Worm (Caenorhabditis elegans): ENCODE data around the gene Y47D3A.32.

DNA sequence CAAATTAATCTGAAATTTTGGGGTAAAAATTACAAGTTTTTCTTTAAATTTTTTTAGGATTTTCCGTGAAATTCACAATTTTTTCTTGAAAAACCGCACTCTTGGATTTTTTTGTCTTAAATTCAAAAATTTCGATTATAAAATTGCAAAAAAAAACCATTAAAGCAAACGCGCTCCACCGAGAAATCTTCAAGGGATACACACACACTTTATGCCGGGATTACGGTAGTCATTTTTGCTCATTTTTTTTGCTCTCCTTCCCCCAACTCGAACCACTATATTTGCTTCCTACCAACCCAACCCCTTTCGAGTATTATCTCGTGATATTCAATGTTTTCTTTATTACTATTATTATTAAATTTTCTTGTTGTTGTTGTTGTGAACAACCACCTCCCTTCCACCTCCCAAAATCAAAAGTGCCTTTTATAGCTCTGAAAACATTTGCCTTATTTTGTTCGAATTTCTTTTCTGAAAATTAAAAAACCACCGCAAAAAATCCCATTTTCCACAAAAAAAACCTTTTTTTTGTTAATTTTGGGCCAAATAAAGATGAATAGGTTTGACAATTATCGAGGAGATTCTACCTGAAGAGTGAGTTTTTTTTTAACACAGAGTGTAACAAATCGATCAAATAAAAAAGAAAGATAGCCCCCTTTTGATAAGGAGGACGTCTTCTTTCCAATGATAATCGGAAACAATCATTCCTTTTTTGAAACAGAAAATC, at the start of gene Y47D3A.32:
- TF ChIP-seq tbx-2 (tag; optimal IDR thresholded peaks at IDR 0.05): no peak
- TF ChIP-seq lsy-2 (tag; optimal IDR thresholded peaks at IDR 0.05): peak in 1 of 2 experiments; percentile 14
- TF ChIP-seq aly-2 (tag; optimal IDR thresholded peaks at IDR 0.05): peak; percentile 20
- no peak for TF ChIP-seq irx-1 (tag; optimal IDR thresholded peaks at IDR 0.05)
- TF ChIP-seq nhr-84 (tag; optimal IDR thresholded peaks at IDR 0.05): no peak
- TF ChIP-seq elt-2 (tag; optimal IDR thresholded peaks at IDR 0.05): no peak
- no peak for TF ChIP-seq zag-1 (tag; optimal IDR thresholded peaks at IDR 0.05)
- no peak for TF ChIP-seq lin-13 (GFP tag; optimal IDR thresholded peaks at IDR 0.05)
- TF ChIP-seq nhr-12 (tag; optimal IDR thresholded peaks at IDR 0.05): no peak
- no peak for TF ChIP-seq lin-35 (GFP tag; optimal IDR thresholded peaks at IDR 0.05)
- TF ChIP-seq elt-3 (tag; optimal IDR thresholded peaks at IDR 0.05): no peak
